Worm (Caenorhabditis elegans) whole organism, L4 larva: Measurements from ENCODE around the gene F49C12.3.
"Not testable (repeated sequence)": the region's sequence is repeated elsewhere in the genome, so short reads cannot be mapped to it uniquely, and the experiment has no call there.

Source experiments
- F44E2.7 ChIP-seq: fragments of 200-800 bp; sonication (Bioruptor generic); IDR thresholded peaks from 2 replicates; pipeline ENCODE4 v2.1.2; 2022; ENCODE audit warnings: missing genetic modification characterization, missing compliant biosample characterization
- T20F7.1 ChIP-seq: fragments of 200-800 bp; sonication (Bioruptor generic); optimal IDR thresholded peaks from 2 replicates; lab custom pipeline; 2018; ENCODE audit warnings: mild to moderate bottlenecking, missing genetic modification characterization, missing compliant biosample characterization
- T26A8.4 ChIP-seq: fragments of 200-800 bp; sonication (Bioruptor generic); IDR thresholded peaks from 2 replicates; pipeline ENCODE4 v1.3.6; 2022; ENCODE audit warnings: missing genetic modification characterization, missing compliant biosample characterization
- aha-1 ChIP-seq: fragments of 150-350 bp; peaks from one replicate; lab custom pipeline; 2014; ENCODE audit warnings: missing biosample characterization, missing genetic modification characterization
- attf-4 ChIP-seq: sonication (generic microtip); optimal IDR thresholded peaks from 3 replicates; lab custom pipeline; 2017; ENCODE audit warnings: missing biosample characterization, missing genetic modification characterization
- ceh-82 ChIP-seq: sonication (generic microtip); optimal IDR thresholded peaks from 2 replicates; lab custom pipeline; 2017; ENCODE audit warnings: missing biosample characterization, missing genetic modification characterization
- ctbp-1 ChIP-seq: fragments of 200-800 bp; sonication (Bioruptor generic); IDR thresholded peaks from 2 replicates; pipeline ENCODE4 v1.3.6; 2022; ENCODE audit warnings: missing genetic modification reagents, missing genetic modification characterization, missing compliant biosample characterization
- daf-12 ChIP-seq: fragments of 150-350 bp; optimal IDR thresholded peaks from 2 replicates; lab custom pipeline; 2014; ENCODE audit warnings: missing biosample characterization, missing genetic modification reagents, missing genetic modification characterization
- daf-16 ChIP-seq, 3 experiments: sonication (generic microtip); optimal IDR thresholded peaks; 2 replicates each; lab custom pipeline; 2016 to 2017; ENCODE audit warnings: missing genetic modification characterization in 3 of 3, missing genetic modification reagents in 3 of 3, mild to moderate bottlenecking in 2 of 3, missing compliant biosample characterization in 2 of 3, missing biosample characterization in 1 of 3, moderate library complexity in 1 of 3
- daf-8 ChIP-seq: fragments of 200-800 bp; sonication (Bioruptor generic); IDR thresholded peaks from 2 replicates; pipeline ENCODE4 v1.3.6; 2022; ENCODE audit warnings: missing genetic modification characterization, missing compliant biosample characterization
- dmd-8 ChIP-seq: fragments of 200-800 bp; sonication (Bioruptor generic); IDR thresholded peaks from 2 replicates; pipeline ENCODE4 v1.3.6; 2022; ENCODE audit warnings: missing genetic modification characterization, missing compliant biosample characterization
- dpl-1 ChIP-seq: fragments of 150-350 bp; optimal IDR thresholded peaks from 2 replicates; lab custom pipeline; 2014; ENCODE audit warnings: missing biosample characterization, missing genetic modification reagents, missing genetic modification characterization
- dve-1 ChIP-seq: sonication (generic microtip); optimal IDR thresholded peaks from 2 replicates; lab custom pipeline; 2017; ENCODE audit warnings: antibody characterized with exemption, mild to moderate bottlenecking, missing genetic modification characterization, missing compliant biosample characterization; ENCODE audit not compliant: insufficient read depth
- fkh-10 ChIP-seq: fragments of 150-350 bp; optimal IDR thresholded peaks from 2 replicates; lab custom pipeline; 2014; ENCODE audit warnings: missing biosample characterization, missing genetic modification reagents, missing genetic modification characterization
- gei-8 ChIP-seq: fragments of 200-800 bp; sonication (Bioruptor generic); optimal IDR thresholded peaks from 2 replicates; lab custom pipeline; 2018; ENCODE audit warnings: mild to moderate bottlenecking, missing genetic modification characterization, missing compliant biosample characterization
- hlh-11 ChIP-seq: fragments of 200-800 bp; sonication (Bioruptor generic); optimal IDR thresholded peaks from 2 replicates; lab custom pipeline; 2018; ENCODE audit warnings: mild to moderate bottlenecking, missing genetic modification characterization, missing compliant biosample characterization
- lin-1 ChIP-seq: fragments of 200-800 bp; sonication (Bioruptor generic); IDR thresholded peaks from 2 replicates; pipeline ENCODE4 v1.3.6; 2022; ENCODE audit warnings: missing genetic modification reagents, missing genetic modification characterization, missing compliant biosample characterization
- lin-29 ChIP-seq: fragments of 200-800 bp; sonication (Bioruptor generic); IDR thresholded peaks from 2 replicates; pipeline ENCODE4 v1.3.6; 2022; ENCODE audit warnings: missing genetic modification reagents, missing genetic modification characterization, missing compliant biosample characterization
- lir-3 ChIP-seq: sonication (generic microtip); optimal IDR thresholded peaks from 2 replicates; lab custom pipeline; 2016; ENCODE audit warnings: mild to moderate bottlenecking, missing genetic modification characterization, missing compliant biosample characterization
- lsy-2 ChIP-seq, 2 experiments: fragments of 150-350 bp in 1 of 2; sonication (generic microtip) in 1 of 2; optimal IDR thresholded peaks; 2 replicates each; lab custom pipeline; 2014 to 2017; ENCODE audit warnings: missing biosample characterization in 2 of 2, missing genetic modification characterization in 2 of 2
- mdl-1 ChIP-seq, 2 experiments: fragments of 150-350 bp in 1 of 2; sonication (generic microtip) in 1 of 2; optimal IDR thresholded peaks; 2 replicates each; lab custom pipeline; 2014 to 2017; ENCODE audit warnings: missing biosample characterization in 2 of 2, missing genetic modification characterization in 2 of 2
- mes-2 ChIP-seq: sonication (generic microtip); optimal IDR thresholded peaks from 2 replicates; lab custom pipeline; 2016; ENCODE audit warnings: missing genotype, mild to moderate bottlenecking, missing genetic modification characterization, missing compliant biosample characterization; ENCODE audit not compliant: poor library complexity, severe bottlenecking
- mxl-2 ChIP-seq: fragments of 200-800 bp; sonication (Bioruptor generic); conservative IDR thresholded peaks from 2 replicates; pipeline ENCODE4 v1.3.6; 2022; ENCODE audit warnings: missing genetic modification reagents, missing genetic modification characterization, missing compliant biosample characterization
- nhr-28 ChIP-seq: fragments of 150-350 bp; optimal IDR thresholded peaks from 2 replicates; lab custom pipeline; 2014; ENCODE audit warnings: missing biosample characterization, missing genetic modification characterization
- nhr-6 ChIP-seq: fragments of 150-350 bp; optimal IDR thresholded peaks from 2 replicates; lab custom pipeline; 2014; ENCODE audit warnings: missing biosample characterization, missing genetic modification characterization
- nhr-77 ChIP-seq: fragments of 150-350 bp; optimal IDR thresholded peaks from 2 replicates; lab custom pipeline; 2014; ENCODE audit warnings: missing biosample characterization, missing genetic modification characterization
- php-3 ChIP-seq: fragments of 200-800 bp; sonication (Bioruptor generic); IDR thresholded peaks from 2 replicates; pipeline ENCODE4 v1.3.6; 2022; ENCODE audit warnings: missing genetic modification reagents, missing genetic modification characterization, missing compliant biosample characterization
- pqm-1 ChIP-seq: sonication (generic microtip); optimal IDR thresholded peaks from 2 replicates; lab custom pipeline; 2017; ENCODE audit warnings: missing biosample characterization, missing genetic modification characterization
- rbr-2 ChIP-seq: sonication (generic microtip); optimal IDR thresholded peaks from 2 replicates; lab custom pipeline; 2016; ENCODE audit warnings: missing genotype, missing genetic modification characterization, missing compliant biosample characterization
- set-16 ChIP-seq: fragments of 200-800 bp; sonication (Bioruptor generic); IDR thresholded peaks from 2 replicates; pipeline ENCODE4 v1.3.6; 2022; ENCODE audit warnings: missing genetic modification reagents, missing genetic modification characterization, missing compliant biosample characterization
- snpc-1.2 ChIP-seq: fragments of 200-800 bp; sonication (Bioruptor generic); IDR thresholded peaks from 2 replicates; pipeline ENCODE4 v1.3.6; 2022; ENCODE audit warnings: missing genetic modification reagents, missing genetic modification characterization, missing compliant biosample characterization
- spr-3 ChIP-seq: fragments of 200-800 bp; sonication (Bioruptor generic); optimal IDR thresholded peaks from 2 replicates; lab custom pipeline; 2018; ENCODE audit warnings: mild to moderate bottlenecking, missing genetic modification characterization, missing compliant biosample characterization
- unc-39 ChIP-seq: sonication (generic microtip); optimal IDR thresholded peaks from 2 replicates; lab custom pipeline; 2017; ENCODE audit warnings: missing biosample characterization, missing genetic modification characterization
- unc-62 ChIP-seq, 3 experiments: fragments of 150-350 bp in 1 of 3; sonication (generic microtip); optimal IDR thresholded peaks in 2 of 3; peaks in 1 of 3; 1 replicate in 1 of 3; 2 replicates in 2 of 3; lab custom pipeline; 2014 to 2017; ENCODE audit warnings: missing biosample characterization in 3 of 3, missing genetic modification characterization in 3 of 3, missing genetic modification reagents in 3 of 3, missing genotype in 1 of 3
- vab-7 ChIP-seq: fragments of 200-800 bp; sonication (Bioruptor generic); IDR thresholded peaks from 2 replicates; pipeline ENCODE4 v1.3.6; 2022; ENCODE audit warnings: missing genetic modification reagents, missing genetic modification characterization, missing compliant biosample characterization
- zfp-2 ChIP-seq: sonication (generic microtip); optimal IDR thresholded peaks from 2 replicates; lab custom pipeline; 2016; ENCODE audit warnings: mild to moderate bottlenecking, missing genetic modification characterization, missing compliant biosample characterization
- ztf-7 ChIP-seq: fragments of 150-350 bp; optimal IDR thresholded peaks from 2 replicates; lab custom pipeline; 2014; ENCODE audit warnings: missing biosample characterization, missing genetic modification characterization

F49C12.3 gene

ce11 chrIV:9308975-9309374, 8.7 kb downstream of the F49C12.3 start, which contains the start of gene F49C12.6:
F49C12.6 (minus strand) TSS chrIV:9309075.
- TF ChIP-seq spr-3 (GFP tag; lab: Kevin White, UChicago): no peak
- TF ChIP-seq unc-39: no peak
- no peak for TF ChIP-seq F44E2.7
- TF ChIP-seq lsy-2 (tag; optimal IDR thresholded peaks at IDR 0.05; lab: Kevin White, UChicago): no peak
- TF ChIP-seq mxl-2 (GFP tag; lab: Robert Waterston, UW): no peak
- no peak for TF ChIP-seq T26A8.4 (GFP tag; lab: Robert Waterston, UW)
- no peak for TF ChIP-seq lin-1 (GFP tag; lab: Robert Waterston, UW)

- no peak for TF ChIP-seq daf-16 (GFP tag; optimal IDR thresholded peaks at IDR 0.05; lab: Kevin White, UChicago)
- TF ChIP-seq daf-16 (tag; optimal IDR thresholded peaks at IDR 0.05; lab: Kevin White, UChicago): peak; percentile 62
- peak; percentile 44 for TF ChIP-seq pqm-1 (tag; lab: Kevin White, UChicago)
- peak; percentile 74 for TF ChIP-seq nhr-77 (tag; lab: Kevin White, UChicago)
- peak; percentile 57 for TF ChIP-seq hlh-11 (tag; lab: Kevin White, UChicago)
- TF ChIP-seq mxl-2 (GFP tag; lab: Robert Waterston, UW): no peak
- TF ChIP-seq aha-1 (tag; lab: Kevin White, UChicago): peak; percentile 91
- 0 out of 2 replicates have a peak, but pooled peaks have one; percentile 32 for TF ChIP-seq php-3 (GFP tag; lab: Robert Waterston, UW)
- no peak for TF ChIP-seq nhr-6 (tag; lab: Kevin White, UChicago)
- TF ChIP-seq lin-1 (GFP tag; lab: Robert Waterston, UW): peak; percentile 20; the same call in 1 of the 2 replicates
- no peak for TF ChIP-seq attf-4 (tag; lab: Kevin White, UChicago)
- TF ChIP-seq vab-7 (GFP tag; lab: Robert Waterston, UW): no peak
- no peak for TF ChIP-seq lir-3 (tag; lab: Kevin White, UChicago)
- TF ChIP-seq dmd-8 (GFP tag; lab: Robert Waterston, UW): no peak
- TF ChIP-seq T20F7.1 (GFP tag; lab: Kevin White, UChicago): peak; percentile 13
- TF ChIP-seq ztf-7: no peak
- TF ChIP-seq lin-29 (GFP tag; lab: Robert Waterston, UW): no peak
- peak; percentile 71 for TF ChIP-seq nhr-28 (tag; lab: Kevin White, UChicago)
- TF ChIP-seq mdl-1 (tag; optimal IDR thresholded peaks at IDR 0.05; lab: Kevin White, UChicago): peak in 1 of 2 experiments; percentile 43
- no peak for TF ChIP-seq set-16 (GFP tag; lab: Robert Waterston, UW)
- TF ChIP-seq, all 104 proteins: peak for 10
Observed at ce11 chrIV:9310935-9311566, 10.8 kb downstream of the F49C12.3 start.

- TF ChIP-seq ceh-82 (tag; lab: Kevin White, UChicago); daf-12 (tag; lab: Kevin White, UChicago); gei-8: not testable (repeated sequence)
Observed at ce11 chrIV:9312827-9313226, 12.6 kb downstream of the F49C12.3 start, which contains the start of gene F49C12.7. F49C12.7 (minus strand) TSS chrIV:9312927.

ce11 chrIV:9316068-9316681, 15.9 kb downstream of the F49C12.3 start, which contains the start of the genes F49C12.9 and rpn-7:
F49C12.9 (minus strand) TSS chrIV:9316215.
rpn-7 (plus strand) TSS chrIV:9316631.
- peak; percentile 47 for TF ChIP-seq dpl-1 (GFP tag; lab: Kevin White, UChicago)
- peak; percentile 19 for TF ChIP-seq rbr-2 (tag; lab: Kevin White, UChicago)
- peak; percentile 19 for TF ChIP-seq fkh-10 (GFP tag; lab: Kevin White, UChicago)
- peak; percentile 83 for TF ChIP-seq mes-2 (tag; lab: Kevin White, UChicago)
- TF ChIP-seq T20F7.1 (GFP tag; lab: Kevin White, UChicago): peak; percentile 3
- peak in 1 of 2 experiments; percentile 9 for TF ChIP-seq mdl-1 (tag; optimal IDR thresholded peaks at IDR 0.05; lab: Kevin White, UChicago)
- no peak for TF ChIP-seq php-3 (GFP tag; lab: Robert Waterston, UW)
- peak; percentile 30 for TF ChIP-seq hlh-11 (tag; lab: Kevin White, UChicago)
- peak; percentile 45; the same call in 1 of the 2 replicates for TF ChIP-seq snpc-1.2 (GFP tag; lab: Robert Waterston, UW)
- TF ChIP-seq daf-8 (GFP tag; lab: Robert Waterston, UW): no peak
- TF ChIP-seq dve-1: peak; percentile 19
- TF ChIP-seq ctbp-1 (GFP tag; lab: Robert Waterston, UW): 0 out of 2 replicates have a peak, but pooled peaks have one; percentile 9
- TF ChIP-seq unc-62 (GFP tag; optimal IDR thresholded peaks at IDR 0.05 in 1 of 2; lab: Kevin White, UChicago): peak in 1 of 2 experiments; percentile 21
- TF ChIP-seq unc-62 (tag; optimal IDR thresholded peaks at IDR 0.05; lab: Kevin White, UChicago): no peak
- TF ChIP-seq lir-3 (tag; lab: Kevin White, UChicago): no peak
- no peak for TF ChIP-seq zfp-2 (tag; lab: Kevin White, UChicago)
- no peak for TF ChIP-seq daf-16 (GFP tag; optimal IDR thresholded peaks at IDR 0.05; lab: Kevin White, UChicago)
- TF ChIP-seq daf-16 (tag; optimal IDR thresholded peaks at IDR 0.05; lab: Kevin White, UChicago): peak; percentile 12
